Fruit fly (Drosophila melanogaster): Measurements from ENCODE around the gene CG44437.

CG44437 gene

dm6 chrX:13214056-13214455 lies 12.0 kb upstream of the CG44437 start:
- no peak for TF ChIP-seq CG7045 (GFP tag; optimal IDR thresholded peaks at IDR 0.05)
- no peak for TF ChIP-seq CG33017 (tag; optimal IDR thresholded peaks at IDR 0.05)
- no peak for TF ChIP-seq cic (GFP tag; optimal IDR thresholded peaks at IDR 0.05)
- TF ChIP-seq ovo (GFP tag; optimal IDR thresholded peaks at IDR 0.05): no peak
- peak; percentile 37 for TF ChIP-seq CG7101 (tag; optimal IDR thresholded peaks at IDR 0.05)
- TF ChIP-seq cnc (optimal IDR thresholded peaks at IDR 0.05): no peak
- TF ChIP-seq Mnt (GFP tag; optimal IDR thresholded peaks at IDR 0.05): peak; percentile 5
- TF ChIP-seq CG14711 (tag; optimal IDR thresholded peaks at IDR 0.05): peak; percentile 36
- no peak for TF ChIP-seq CG12768 (GFP tag; optimal IDR thresholded peaks at IDR 0.05)
- TF ChIP-seq CG11617 (GFP tag; optimal IDR thresholded peaks at IDR 0.05): peak; percentile 6
- no peak for TF ChIP-seq CG5204 (GFP tag; optimal IDR thresholded peaks at IDR 0.05)
- no peak for TF ChIP-seq Clk (GFP tag; optimal IDR thresholded peaks at IDR 0.05)
- no peak for TF ChIP-seq toe (GFP tag; optimal IDR thresholded peaks at IDR 0.05)
- TF ChIP-seq bab1 (GFP tag; optimal IDR thresholded peaks at IDR 0.05): peak; percentile 42
- TF ChIP-seq tj (GFP tag; optimal IDR thresholded peaks at IDR 0.05): peak; percentile 16
- no peak for TF ChIP-seq Hr96 (GFP tag; optimal IDR thresholded peaks at IDR 0.05)
- TF ChIP-seq pad (GFP tag; optimal IDR thresholded peaks at IDR 0.05): no peak
- peak; percentile 17 for TF ChIP-seq kay (GFP tag; ENCODE audit: borderline replicate concordance)
- no peak for TF ChIP-seq Crg-1 (GFP tag; optimal IDR thresholded peaks at IDR 0.05)
- TF ChIP-seq CG1620 (GFP tag; optimal IDR thresholded peaks at IDR 0.05): peak; percentile 43

- TF ChIP-seq Mnt (GFP tag; optimal IDR thresholded peaks at IDR 0.05): peak; percentile 14
- TF ChIP-seq ovo (GFP tag; optimal IDR thresholded peaks at IDR 0.05): no peak
Measured at dm6 chrX:13212138-13212481, 10.0 kb upstream of the CG44437 start, which contains the start of gene REG. TSS of gene REG (plus strand) at chrX:13212325.

DNA sequence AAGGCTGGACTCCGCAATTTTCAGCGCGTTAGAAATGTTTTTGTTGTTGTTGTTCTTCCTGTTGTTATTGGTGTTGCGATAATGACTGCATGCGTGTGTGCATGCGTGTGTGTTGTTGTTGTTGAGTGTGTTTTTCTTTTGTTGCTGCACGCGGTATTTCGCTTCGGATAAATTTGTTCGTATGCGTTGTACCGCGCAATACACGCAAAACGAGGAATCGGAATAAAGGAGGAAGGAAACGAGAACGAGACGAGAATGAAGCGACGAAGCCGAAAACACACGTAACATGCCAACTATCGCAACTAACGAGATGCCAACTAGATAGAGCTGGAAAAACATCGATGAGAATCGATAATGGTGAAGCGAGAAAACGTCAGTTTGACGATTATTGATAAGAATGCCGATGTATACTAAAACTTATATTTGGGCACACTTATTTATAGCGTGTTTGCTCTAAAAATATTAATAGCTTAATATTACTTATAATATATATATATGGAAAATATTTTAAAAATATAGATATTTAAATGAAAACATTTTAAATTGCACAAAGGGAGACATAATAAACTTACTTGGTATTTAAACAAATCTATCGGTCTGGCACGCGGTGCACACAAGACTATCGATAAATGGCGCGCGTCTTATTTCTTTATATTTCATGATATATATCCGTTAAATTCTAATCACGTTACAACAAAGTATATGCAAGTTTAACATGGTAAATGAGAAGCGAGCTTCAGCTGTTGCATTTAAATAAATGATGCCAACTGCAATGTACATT lies 9.5 kb upstream of the CG44437 start, which contains the start of gene sno:
sno (minus strand) TSS at position 318 of the 781 bp plus-strand sequence.
- TF ChIP-seq pad (GFP tag; optimal IDR thresholded peaks at IDR 0.05): no peak
- TF ChIP-seq CG7045 (GFP tag; optimal IDR thresholded peaks at IDR 0.05): no peak
- no peak for TF ChIP-seq Hr96 (GFP tag; optimal IDR thresholded peaks at IDR 0.05)
- TF ChIP-seq bab1 (GFP tag; optimal IDR thresholded peaks at IDR 0.05): peak; percentile 25
- TF ChIP-seq CG12768 (GFP tag; optimal IDR thresholded peaks at IDR 0.05): no peak
- TF ChIP-seq CG14711 (tag; optimal IDR thresholded peaks at IDR 0.05): no peak
- TF ChIP-seq CG5204 (GFP tag; optimal IDR thresholded peaks at IDR 0.05): no peak
- TF ChIP-seq CG11617 (GFP tag; optimal IDR thresholded peaks at IDR 0.05): no peak
- TF ChIP-seq tj (GFP tag; optimal IDR thresholded peaks at IDR 0.05): peak; percentile 64
- TF ChIP-seq ovo (GFP tag; optimal IDR thresholded peaks at IDR 0.05): peak; percentile 5
- no peak for TF ChIP-seq Clk (GFP tag; optimal IDR thresholded peaks at IDR 0.05)
- no peak for TF ChIP-seq Crg-1 (GFP tag; optimal IDR thresholded peaks at IDR 0.05)
- TF ChIP-seq CG1620 (GFP tag; optimal IDR thresholded peaks at IDR 0.05): no peak
- TF ChIP-seq CG33017 (tag; optimal IDR thresholded peaks at IDR 0.05): no peak
- TF ChIP-seq kay (GFP tag; ENCODE audit: borderline replicate concordance): no peak
- no peak for TF ChIP-seq cnc (optimal IDR thresholded peaks at IDR 0.05)
- TF ChIP-seq Mnt (GFP tag; optimal IDR thresholded peaks at IDR 0.05): peak; percentile 77
- TF ChIP-seq toe (GFP tag; optimal IDR thresholded peaks at IDR 0.05): no peak

dm6 chrX:13210429-13210828 lies 8.4 kb upstream of the CG44437 start:
- no peak for TF ChIP-seq Clk (GFP tag; optimal IDR thresholded peaks at IDR 0.05)
- TF ChIP-seq Mnt (GFP tag; optimal IDR thresholded peaks at IDR 0.05): peak; percentile 20
- TF ChIP-seq bab1 (GFP tag; optimal IDR thresholded peaks at IDR 0.05): peak; percentile 11
- TF ChIP-seq CG33017 (tag; optimal IDR thresholded peaks at IDR 0.05): no peak
- TF ChIP-seq CG7101 (tag; optimal IDR thresholded peaks at IDR 0.05): no peak

DNA sequence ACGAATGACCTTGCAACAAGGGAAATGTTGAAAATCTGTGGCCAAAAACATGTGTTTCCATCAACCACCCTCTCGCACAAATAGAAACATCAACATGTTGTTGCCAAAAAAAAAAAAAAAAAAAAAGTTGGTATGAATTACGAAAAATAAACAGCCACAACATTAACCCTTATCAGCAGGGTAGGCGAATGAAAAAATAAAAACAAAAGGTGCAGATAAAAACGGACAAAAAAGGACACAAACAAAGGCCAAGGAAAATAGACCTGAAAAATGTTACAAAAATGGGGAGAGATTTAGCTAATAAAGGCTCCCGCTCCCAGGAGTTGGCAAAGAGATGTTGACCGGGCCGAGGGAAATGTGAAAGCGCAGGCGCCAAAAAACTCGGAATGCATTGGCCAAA lies 7.3 kb upstream of the CG44437 start:
- TF ChIP-seq Mnt (GFP tag; optimal IDR thresholded peaks at IDR 0.05) (no peak), CG14711 (tag; optimal IDR thresholded peaks at IDR 0.05) (no peak), Crg-1 (GFP tag; optimal IDR thresholded peaks at IDR 0.05) (no peak), kay (GFP tag; ENCODE audit: borderline replicate concordance) (no peak), ovo (GFP tag; optimal IDR thresholded peaks at IDR 0.05) (no peak), CG7045 (GFP tag; optimal IDR thresholded peaks at IDR 0.05) (no peak), CG1620 (GFP tag; optimal IDR thresholded peaks at IDR 0.05) (no peak)

dm6 chrX:13208554-13208953 lies 6.5 kb upstream of the CG44437 start:
- TF ChIP-seq Crg-1 (GFP tag; optimal IDR thresholded peaks at IDR 0.05): no peak

DNA sequence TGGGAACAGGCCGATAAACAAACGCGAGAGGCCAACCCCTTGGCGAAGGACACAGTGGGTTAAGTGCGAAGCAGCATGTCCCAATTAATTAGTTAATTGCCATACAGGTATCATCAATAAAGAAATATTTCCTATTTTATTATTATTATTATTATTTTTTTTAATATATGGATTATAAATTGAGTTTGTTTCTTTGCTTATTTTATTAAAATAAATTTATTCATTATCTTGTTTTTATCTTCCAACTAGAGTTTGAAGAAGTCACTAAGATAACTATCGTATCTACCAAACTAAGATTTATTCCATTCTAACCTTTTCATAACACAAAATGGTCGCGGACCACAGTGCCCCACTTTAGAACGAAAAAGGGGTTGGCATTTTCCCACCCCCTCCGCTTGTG lies 6.0 kb upstream of the CG44437 start:
- TF ChIP-seq CG11617 (GFP tag; optimal IDR thresholded peaks at IDR 0.05) (no peak), Clk (GFP tag; optimal IDR thresholded peaks at IDR 0.05) (no peak), CG7101 (tag; optimal IDR thresholded peaks at IDR 0.05) (peak; percentile 32)

All from whole organism, adult.